Fruit fly (Drosophila melanogaster) whole organism, embryonic: ENCODE data around the gene Sidpn.
A peak's percentile ranks its signal among the peaks of the same experiment; 100 is the strongest.

Source experiments
- Atf3 ChIP-seq: fragments of 200-800 bp; sonication (Bioruptor generic); optimal IDR thresholded peaks from 3 replicates; lab custom pipeline; 2016; ENCODE audit warnings: missing biosample characterization, missing genetic modification characterization
- CG11085 ChIP-seq: fragments of 200-800 bp; sonication (Bioruptor generic); IDR thresholded peaks from 2 replicates; pipeline ENCODE4 v1.3.6; 2022; ENCODE audit warnings: missing biosample characterization, missing genetic modification characterization
- CG11696 ChIP-seq: fragments of 200-800 bp; sonication (Bioruptor generic); IDR thresholded peaks from 2 replicates; pipeline ENCODE4 v1.3.6; 2022; ENCODE audit warnings: missing biosample characterization, missing genetic modification characterization
- CG13123 ChIP-seq: fragments of 200-800 bp; sonication (Bioruptor generic); optimal IDR thresholded peaks from 2 replicates; lab custom pipeline; 2016; ENCODE audit warnings: missing biosample characterization, missing genetic modification characterization
- CG14667 ChIP-seq: fragments of 200-800 bp; sonication (Bioruptor generic); IDR thresholded peaks from 2 replicates; pipeline ENCODE4 v1.3.6; 2022; ENCODE audit warnings: missing biosample characterization, missing genetic modification characterization
- CG14710 ChIP-seq: fragments of 200-800 bp; sonication (Bioruptor generic); optimal IDR thresholded peaks from 3 replicates; lab custom pipeline; 2019; ENCODE audit warnings: missing biosample characterization, mild to moderate bottlenecking, missing genetic modification characterization, moderate library complexity
- CG15479 ChIP-seq: fragments of 200-800 bp; sonication (Bioruptor generic); optimal IDR thresholded peaks from 3 replicates; lab custom pipeline; 2019; ENCODE audit warnings: missing biosample characterization, mild to moderate bottlenecking, missing genetic modification characterization, moderate library complexity
- CG15514 ChIP-seq: fragments of 200-800 bp; sonication (Bioruptor generic); optimal IDR thresholded peaks from 3 replicates; lab custom pipeline; 2017; ENCODE audit warnings: missing biosample characterization, missing genetic modification characterization, mild to moderate bottlenecking, moderate library complexity, missing genetic modification reagents
- CG17186 ChIP-seq: fragments of 200-800 bp; sonication (Bioruptor generic); optimal IDR thresholded peaks from 3 replicates; lab custom pipeline; 2017; ENCODE audit warnings: missing biosample characterization, missing genetic modification reagents, missing genetic modification characterization
- CG17359 ChIP-seq: fragments of 200-800 bp; sonication (Bioruptor generic); optimal IDR thresholded peaks from 3 replicates; lab custom pipeline; 2018; ENCODE audit warnings: missing biosample characterization, mild to moderate bottlenecking, missing genetic modification characterization, moderate library complexity
- CG17829 ChIP-seq: fragments of 200-800 bp; optimal IDR thresholded peaks from 2 replicates; lab custom pipeline; 2019; ENCODE audit warnings: missing biosample characterization, mild to moderate bottlenecking, missing genetic modification characterization, moderate library complexity
- CG2199 ChIP-seq: fragments of 200-800 bp; sonication (Bioruptor generic); IDR thresholded peaks from 3 replicates; pipeline ENCODE4 v1.3.6; 2022; ENCODE audit warnings: missing biosample characterization, missing genetic modification characterization
- CG34224 ChIP-seq: fragments of 200-800 bp; sonication (Bioruptor generic); IDR thresholded peaks from 3 replicates; pipeline ENCODE4 v1.3.6; 2022; ENCODE audit warnings: missing biosample characterization, missing genetic modification characterization; ENCODE audit not compliant: partially characterized antibody
- CG4424 ChIP-seq: fragments of 200-800 bp; sonication (Bioruptor generic); optimal IDR thresholded peaks from 3 replicates; lab custom pipeline; 2016; ENCODE audit warnings: missing biosample characterization, missing genetic modification characterization
- CG5953 ChIP-seq: fragments of 200-800 bp; sonication (Bioruptor generic); IDR thresholded peaks from 2 replicates; pipeline ENCODE4 v1.3.6; 2022; ENCODE audit warnings: missing biosample characterization, missing genetic modification characterization
- CG6254 ChIP-seq: fragments of 200-800 bp; sonication (Bioruptor generic); optimal IDR thresholded peaks from 3 replicates; lab custom pipeline; 2017; ENCODE audit warnings: mild to moderate bottlenecking, missing biosample characterization, missing genetic modification reagents, missing genetic modification characterization
- CG6813 ChIP-seq: fragments of 200-800 bp; sonication (Bioruptor generic); optimal IDR thresholded peaks from 2 replicates; lab custom pipeline; 2017; ENCODE audit warnings: missing biosample characterization, missing genetic modification characterization, mild to moderate bottlenecking, moderate library complexity, missing genetic modification reagents
- CG9609 ChIP-seq: fragments of 200-800 bp; sonication (Bioruptor generic); optimal IDR thresholded peaks from 3 replicates; lab custom pipeline; 2016; ENCODE audit warnings: missing biosample characterization, missing genetic modification characterization
- Deaf1 ChIP-seq: fragments of 200-800 bp; optimal IDR thresholded peaks from 3 replicates; lab custom pipeline; 2019; ENCODE audit warnings: missing biosample characterization, mild to moderate bottlenecking, missing genetic modification characterization, moderate library complexity
- Doc3 ChIP-seq: fragments of 200-800 bp; sonication (Bioruptor generic); IDR thresholded peaks from 3 replicates; pipeline ENCODE4 v1.3.6; 2022; ENCODE audit warnings: missing biosample characterization, missing genetic modification characterization; ENCODE audit not compliant: partially characterized antibody
- Dp ChIP-seq: fragments of 200-800 bp; sonication (Bioruptor generic); optimal IDR thresholded peaks from 2 replicates; lab custom pipeline; 2018; ENCODE audit warnings: missing biosample characterization, mild to moderate bottlenecking, missing genetic modification characterization, moderate library complexity
- Ets65A ChIP-seq: fragments of 200-800 bp; sonication (Bioruptor generic); peaks from one replicate; lab custom pipeline; 2016; ENCODE audit warnings: missing biosample characterization, missing genetic modification characterization
- GATAe ChIP-seq: fragments of 200-800 bp; sonication (Bioruptor generic); conservative IDR thresholded peaks from 2 replicates; pipeline ENCODE4 v1.3.6; 2022; ENCODE audit warnings: missing biosample characterization, missing genetic modification characterization
- HLH54F ChIP-seq: fragments of 200-800 bp; sonication (Bioruptor generic); optimal IDR thresholded peaks from 3 replicates; lab custom pipeline; 2016; ENCODE audit warnings: missing biosample characterization, missing genetic modification characterization
- Hmx ChIP-seq: fragments of 200-800 bp; sonication (Bioruptor generic); optimal IDR thresholded peaks from 2 replicates; lab custom pipeline; 2016; ENCODE audit warnings: missing biosample characterization, missing genetic modification characterization
- Meics ChIP-seq: fragments of 200-800 bp; sonication (Bioruptor generic); optimal IDR thresholded peaks from 2 replicates; lab custom pipeline; 2017; ENCODE audit warnings: missing biosample characterization, mild to moderate bottlenecking, missing genetic modification characterization
- Scr ChIP-seq: fragments of 200-800 bp; sonication (Bioruptor generic); IDR thresholded peaks from 2 replicates; pipeline ENCODE4 v1.3.6; 2022; ENCODE audit warnings: missing biosample characterization, missing genetic modification characterization; ENCODE audit not compliant: partially characterized antibody
- TFAM ChIP-seq: fragments of 200-800 bp; sonication (Bioruptor generic); optimal IDR thresholded peaks from 2 replicates; lab custom pipeline; 2017; ENCODE audit warnings: missing biosample characterization, missing genetic modification characterization, inconsistent platforms
- Tbp ChIP-seq: fragments of >200 bp; optimal IDR thresholded peaks from 2 replicates; lab custom pipeline; 2018; ENCODE audit warnings: missing biosample characterization, missing genetic modification characterization
- bigmax ChIP-seq: fragments of 200-800 bp; sonication (Bioruptor generic); optimal IDR thresholded peaks from 2 replicates; lab custom pipeline; 2018; ENCODE audit warnings: missing biosample characterization, mild to moderate bottlenecking, missing genetic modification characterization
- chif ChIP-seq, 2 experiments: fragments of 200-800 bp; sonication (Bioruptor generic); optimal IDR thresholded peaks; 3 replicates each; lab custom pipeline; 2016; ENCODE audit warnings: missing biosample characterization in 2 of 2, missing genetic modification characterization in 2 of 2
- chm ChIP-seq: fragments of 200-800 bp; sonication (Bioruptor generic); IDR thresholded peaks from 2 replicates; pipeline ENCODE4 v1.3.6; 2022; ENCODE audit warnings: missing biosample characterization, missing genetic modification characterization
- da ChIP-seq: fragments of 200-800 bp; sonication (Bioruptor generic); optimal IDR thresholded peaks from 2 replicates; lab custom pipeline; 2016; ENCODE audit warnings: missing biosample characterization, missing genetic modification characterization
- dan ChIP-seq: fragments of 200-800 bp; sonication (Bioruptor generic); IDR thresholded peaks from 2 replicates; pipeline ENCODE4 v1.3.6; 2022; ENCODE audit warnings: missing biosample characterization, missing genetic modification characterization
- dmrt99B ChIP-seq: fragments of 200-800 bp; sonication (Bioruptor generic); optimal IDR thresholded peaks from 2 replicates; lab custom pipeline; 2018; ENCODE audit warnings: missing biosample characterization, mild to moderate bottlenecking, missing genetic modification characterization, moderate library complexity
- fd102C ChIP-seq: fragments of 200-800 bp; sonication (Bioruptor generic); optimal IDR thresholded peaks from 2 replicates; lab custom pipeline; 2018; ENCODE audit warnings: missing biosample characterization, mild to moderate bottlenecking, missing genetic modification characterization, moderate library complexity
- grau ChIP-seq: fragments of 200-800 bp; optimal IDR thresholded peaks from 3 replicates; lab custom pipeline; 2019; ENCODE audit warnings: missing biosample characterization, mild to moderate bottlenecking, missing genetic modification characterization, moderate library complexity
- grn ChIP-seq: fragments of 200-800 bp; sonication (Bioruptor generic); optimal IDR thresholded peaks from 3 replicates; lab custom pipeline; 2017; ENCODE audit warnings: missing biosample characterization, missing genetic modification characterization
- gro ChIP-seq: fragments of 200-800 bp; sonication (Bioruptor generic); optimal IDR thresholded peaks from 2 replicates; lab custom pipeline; 2016; ENCODE audit warnings: missing biosample characterization, missing genetic modification characterization
- onecut ChIP-seq: fragments of 200-800 bp; sonication (Bioruptor generic); IDR thresholded peaks from 2 replicates; pipeline ENCODE4 v1.3.6; 2022; ENCODE audit warnings: missing biosample characterization, missing genetic modification characterization
- otp ChIP-seq: fragments of 200-800 bp; sonication (Bioruptor generic); IDR thresholded peaks from 3 replicates; pipeline ENCODE4, ENCODE4 v1.3.6; 2022; ENCODE audit warnings: missing biosample characterization, missing genetic modification characterization
- phol ChIP-seq: fragments of 200-800 bp; sonication (Bioruptor generic); optimal IDR thresholded peaks from 3 replicates; lab custom pipeline; 2018; ENCODE audit warnings: missing biosample characterization, mild to moderate bottlenecking, missing genetic modification characterization, moderate library complexity
- pnt ChIP-seq: fragments of 200-800 bp; sonication (Bioruptor generic); optimal IDR thresholded peaks from 3 replicates; lab custom pipeline; 2016; ENCODE audit warnings: missing biosample characterization, missing genetic modification characterization
- prd ChIP-seq, 3 experiments: fragments of >200 bp in 2 of 3; fragments of 200-800 bp in 1 of 3; sonication (Bioruptor generic) in 1 of 3; optimal IDR thresholded peaks in 2 of 3; IDR thresholded peaks in 1 of 3; 2 replicates in 2 of 3; 3 replicates in 1 of 3; pipeline versions ENCODE4 v1.3.6 to Lab custom; 2017 to 2022; ENCODE audit warnings: missing biosample characterization in 1 of 3, missing genetic modification characterization in 1 of 3
- sens ChIP-seq: fragments of 200-800 bp; sonication (Bioruptor generic); peaks from one replicate; lab custom pipeline; 2016; ENCODE audit warnings: missing biosample characterization, missing genetic modification characterization
- sima ChIP-seq: fragments of 200-800 bp; sonication (Bioruptor generic); optimal IDR thresholded peaks from 2 replicates; lab custom pipeline; 2016; ENCODE audit warnings: missing biosample characterization, missing genetic modification characterization
- tgo ChIP-seq: fragments of 200-800 bp; sonication (Bioruptor generic); IDR thresholded peaks from 3 replicates; pipeline ENCODE4 v1.3.6; 2022; ENCODE audit warnings: missing biosample characterization, missing genetic modification characterization
- tin ChIP-seq: fragments of 200-800 bp; sonication (Bioruptor generic); optimal IDR thresholded peaks from 3 replicates; lab custom pipeline; 2016; ENCODE audit warnings: missing biosample characterization, missing genetic modification characterization
- wdn ChIP-seq: fragments of 200-800 bp; sonication (Bioruptor generic); IDR thresholded peaks from 2 replicates; pipeline ENCODE4 v1.3.6; 2022; ENCODE audit warnings: missing biosample characterization, missing genetic modification characterization
- zen ChIP-seq: fragments of 200-800 bp; sonication (Bioruptor generic); optimal IDR thresholded peaks from 3 replicates; lab custom pipeline; 2018; ENCODE audit warnings: missing biosample characterization, mild to moderate bottlenecking, missing genetic modification characterization, moderate library complexity
- zen2 ChIP-seq: fragments of 200-800 bp; sonication (Bioruptor generic); IDR thresholded peaks from 3 replicates; pipeline ENCODE4 v1.3.6; 2022; ENCODE audit warnings: missing biosample characterization, missing genetic modification characterization; ENCODE audit not compliant: partially characterized antibody

The Sidpn gene

DNA sequence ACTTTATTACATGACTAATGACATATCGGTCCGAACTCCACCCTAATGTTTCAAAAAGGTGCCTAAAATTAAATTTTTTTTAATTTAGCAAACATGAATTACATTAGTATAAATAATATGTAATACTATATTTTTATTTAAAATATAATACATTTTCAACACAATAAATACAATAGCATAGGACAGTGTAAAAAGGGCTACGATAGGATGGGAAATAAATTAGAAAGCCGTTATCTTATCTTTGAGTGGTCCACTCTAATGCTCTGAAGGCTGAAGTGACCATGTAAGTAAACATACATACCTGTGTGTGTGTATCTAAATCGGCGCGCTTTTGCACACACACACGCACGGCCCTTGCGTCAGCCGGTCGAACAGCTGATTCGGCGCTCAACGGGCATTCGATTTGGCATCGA lies 24.5 kb upstream of the Sidpn start, which contains the start of gene CG31793 (continued):
- TF ChIP-seq pnt (GFP tag; lab: Kevin White, UChicago): no peak
- TF ChIP-seq TFAM (GFP tag; lab: Kevin White, UChicago): no peak
- TF ChIP-seq sens (GFP tag; lab: Kevin White, UChicago): peak; percentile 66
- TF ChIP-seq gro: peak; percentile 28
- no peak for TF ChIP-seq CG17186 (GFP tag; lab: Kevin White, UChicago)
- TF ChIP-seq Meics: peak; percentile 78
- peak; percentile 59 for TF ChIP-seq CG15514 (GFP tag; lab: Kevin White, UChicago)
- no peak for TF ChIP-seq wdn (GFP tag; lab: Robert Waterston, UW)
- no peak for TF ChIP-seq prd (optimal IDR thresholded peaks at IDR 0.05; lab: Kevin White, UChicago)
- 0 out of 3 replicates have a peak, but pooled peaks have one; percentile 17 for TF ChIP-seq prd (GFP tag; IDR thresholded peaks at IDR 0.05; lab: Robert Waterston, UW)
- TF ChIP-seq chif (GFP tag; optimal IDR thresholded peaks at IDR 0.05; lab: Kevin White, UChicago): no peak
- no peak for TF ChIP-seq HLH54F (GFP tag; lab: Kevin White, UChicago)
- TF ChIP-seq zen: peak; percentile 4
- TF ChIP-seq grn: no peak
- no peak; the same call in 1 of the 2 replicates for TF ChIP-seq chm
- TF ChIP-seq CG2199: no peak
- no peak for TF ChIP-seq zen2 (GFP tag; lab: Robert Waterston, UW)
- TF ChIP-seq CG15479 (GFP tag; lab: Kevin White, UChicago): peak; percentile 69
- no peak for TF ChIP-seq CG5953
- TF ChIP-seq Scr: no peak
- TF ChIP-seq Deaf1 (tag; lab: Kevin White, UChicago): peak; percentile 42
- TF ChIP-seq phol (tag; lab: Kevin White, UChicago): peak; percentile 46
- no peak for TF ChIP-seq dan (GFP tag; lab: Robert Waterston, UW)
- no peak for TF ChIP-seq Hmx (GFP tag; lab: Kevin White, UChicago)
- peak; percentile 2 for TF ChIP-seq tin (GFP tag; lab: Kevin White, UChicago)
- TF ChIP-seq dmrt99B: peak; percentile 58
- peak; percentile 37 for TF ChIP-seq CG6813 (GFP tag; lab: Kevin White, UChicago)
- TF ChIP-seq da (GFP tag; lab: Kevin White, UChicago): no peak
- TF ChIP-seq CG17829 (tag; lab: Kevin White, UChicago): peak; percentile 46
- TF ChIP-seq tgo (GFP tag; lab: Robert Waterston, UW): peak; percentile 43; the same call in 1 of the 3 replicates
- TF ChIP-seq fd102C (GFP tag; lab: Kevin White, UChicago): no peak
- TF ChIP-seq grau: peak; percentile 72
- TF ChIP-seq onecut: no peak
- TF ChIP-seq bigmax (GFP tag; lab: Kevin White, UChicago): no peak
- TF ChIP-seq Ets65A (GFP tag; lab: Kevin White, UChicago): no peak
- TF ChIP-seq Dp (GFP tag; lab: Kevin White, UChicago): peak; percentile 3
- TF ChIP-seq sima: no peak
- TF ChIP-seq CG9609 (GFP tag; lab: Kevin White, UChicago): no peak
- no peak for TF ChIP-seq CG13123 (GFP tag; lab: Kevin White, UChicago)
- no peak for TF ChIP-seq CG6254 (GFP tag; lab: Kevin White, UChicago)
- TF ChIP-seq CG34224 (GFP tag; lab: Robert Waterston, UW): peak; percentile 52; the same call in 2 of the 3 replicates
- TF ChIP-seq CG14710 (tag; lab: Kevin White, UChicago): peak; percentile 2
- TF ChIP-seq otp (GFP tag; lab: Robert Waterston, UW): no peak
- peak; percentile 52 for TF ChIP-seq CG17359 (tag; lab: Kevin White, UChicago)
- TF ChIP-seq CG11696: 0 out of 2 replicates have a peak, but pooled peaks have one; percentile 27
- peak; percentile 27; the same call in 1 of the 2 replicates for TF ChIP-seq CG11085
- TF ChIP-seq GATAe (GFP tag; lab: Robert Waterston, UW): peak; percentile 76
- no peak for TF ChIP-seq Doc3
- TF ChIP-seq Tbp: no peak
- TF ChIP-seq CG14667 (GFP tag; lab: Robert Waterston, UW): no peak
- no peak for TF ChIP-seq Atf3 (GFP tag; lab: Kevin White, UChicago)
- peak; percentile 23 for TF ChIP-seq CG4424 (GFP tag; lab: Kevin White, UChicago)
